Worm (Caenorhabditis elegans) whole organism, L4 larva: ENCODE data around the gene Y66C5A.2.
A peak's percentile ranks its signal among the peaks of the same experiment; 100 is the strongest.

Experiments
- F26F4.8 ChIP-seq: fragments of 200-800 bp; sonication (Bioruptor generic); conservative IDR thresholded peaks from 2 replicates; pipeline ENCODE4 v1.3.6; 2022; ENCODE audit warnings: missing genetic modification characterization, missing compliant biosample characterization
- F44E2.7 ChIP-seq: fragments of 200-800 bp; sonication (Bioruptor generic); IDR thresholded peaks from 2 replicates; pipeline ENCODE4 v2.1.2; 2022; ENCODE audit warnings: missing genetic modification characterization, missing compliant biosample characterization
- R02D3.7 ChIP-seq: fragments of 150-350 bp; sonication (generic microtip); optimal IDR thresholded peaks from 3 replicates; lab custom pipeline; 2014; ENCODE audit warnings: missing biosample characterization, missing genetic modification characterization
- T20F7.1 ChIP-seq: fragments of 200-800 bp; sonication (Bioruptor generic); optimal IDR thresholded peaks from 2 replicates; lab custom pipeline; 2018; ENCODE audit warnings: mild to moderate bottlenecking, missing genetic modification characterization, missing compliant biosample characterization
- Y105C5A.15 ChIP-seq: fragments of 200-800 bp; sonication (Bioruptor generic); IDR thresholded peaks from 2 replicates; pipeline ENCODE4 v1.3.6; 2022; ENCODE audit warnings: missing genetic modification characterization, missing compliant biosample characterization
- Y5F2A.4 ChIP-seq: fragments of 200-800 bp; sonication (Bioruptor generic); optimal IDR thresholded peaks from 2 replicates; lab custom pipeline; 2018; ENCODE audit warnings: mild to moderate bottlenecking, missing genetic modification characterization, missing compliant biosample characterization
- Y75B8A.6 ChIP-seq: fragments of 200-800 bp; sonication (Bioruptor generic); IDR thresholded peaks from 2 replicates; pipeline ENCODE4 v1.3.6; 2022; ENCODE audit warnings: missing genetic modification reagents, missing genetic modification characterization, missing compliant biosample characterization
- ZK337.2 ChIP-seq: fragments of 200-800 bp; sonication (Bioruptor generic); IDR thresholded peaks from 2 replicates; pipeline ENCODE4 v1.3.6; 2022; ENCODE audit warnings: missing genetic modification reagents, missing genetic modification characterization, missing compliant biosample characterization
- aha-1 ChIP-seq: fragments of 150-350 bp; peaks from one replicate; lab custom pipeline; 2014; ENCODE audit warnings: missing biosample characterization, missing genetic modification characterization
- ceh-20 ChIP-seq: fragments of 200-800 bp; sonication (Bioruptor generic); IDR thresholded peaks from 2 replicates; pipeline ENCODE4 v1.3.6; 2022; ENCODE audit warnings: missing genetic modification reagents, missing genetic modification characterization, missing compliant biosample characterization
- ceh-62 ChIP-seq: sonication (generic microtip); optimal IDR thresholded peaks from 2 replicates; lab custom pipeline; 2017; ENCODE audit warnings: missing biosample characterization, missing genetic modification characterization
- ces-1 ChIP-seq: fragments of 150-350 bp; sonication (generic microtip); optimal IDR thresholded peaks from 4 replicates; lab custom pipeline; 2014; ENCODE audit warnings: missing biosample characterization, missing genetic modification reagents, missing genetic modification characterization
- daf-8 ChIP-seq: fragments of 200-800 bp; sonication (Bioruptor generic); IDR thresholded peaks from 2 replicates; pipeline ENCODE4 v1.3.6; 2022; ENCODE audit warnings: missing genetic modification characterization, missing compliant biosample characterization
- dmd-6 ChIP-seq: fragments of 200-800 bp; sonication (Bioruptor generic); IDR thresholded peaks from 2 replicates; pipeline ENCODE4 v1.3.6; 2022; ENCODE audit warnings: missing genetic modification reagents, missing genetic modification characterization, missing compliant biosample characterization
- dmd-9 ChIP-seq: fragments of 200-800 bp; sonication (Bioruptor generic); IDR thresholded peaks from 2 replicates; pipeline ENCODE4 v1.3.6; 2022; ENCODE audit warnings: missing genetic modification reagents, missing genetic modification characterization, missing compliant biosample characterization
- dve-1 ChIP-seq: sonication (generic microtip); optimal IDR thresholded peaks from 2 replicates; lab custom pipeline; 2017; ENCODE audit warnings: antibody characterized with exemption, mild to moderate bottlenecking, missing genetic modification characterization, missing compliant biosample characterization; ENCODE audit not compliant: insufficient read depth
- egl-27 ChIP-seq: sonication (generic microtip); optimal IDR thresholded peaks from 3 replicates; lab custom pipeline; 2017; ENCODE audit warnings: missing biosample characterization, missing genetic modification reagents, missing genetic modification characterization
- egl-43 ChIP-seq: fragments of 200-800 bp; sonication (Bioruptor generic); IDR thresholded peaks from 2 replicates; pipeline ENCODE4 v1.3.6; 2022; ENCODE audit warnings: missing genetic modification reagents, missing genetic modification characterization, missing compliant biosample characterization
- fkh-10 ChIP-seq: fragments of 150-350 bp; optimal IDR thresholded peaks from 2 replicates; lab custom pipeline; 2014; ENCODE audit warnings: missing biosample characterization, missing genetic modification reagents, missing genetic modification characterization
- hlh-11 ChIP-seq: fragments of 200-800 bp; sonication (Bioruptor generic); optimal IDR thresholded peaks from 2 replicates; lab custom pipeline; 2018; ENCODE audit warnings: mild to moderate bottlenecking, missing genetic modification characterization, missing compliant biosample characterization
- hlh-30 ChIP-seq: sonication (generic microtip); optimal IDR thresholded peaks from 2 replicates; lab custom pipeline; 2017; ENCODE audit warnings: antibody characterized with exemption, mild to moderate bottlenecking, missing genetic modification characterization, missing compliant biosample characterization; ENCODE audit not compliant: insufficient read depth
- lim-7 ChIP-seq: fragments of 200-800 bp; sonication (Bioruptor generic); IDR thresholded peaks from 2 replicates; pipeline ENCODE4 v1.3.6; 2022; ENCODE audit warnings: missing genetic modification characterization, missing compliant biosample characterization
- lin-1 ChIP-seq: fragments of 200-800 bp; sonication (Bioruptor generic); IDR thresholded peaks from 2 replicates; pipeline ENCODE4 v1.3.6; 2022; ENCODE audit warnings: missing genetic modification reagents, missing genetic modification characterization, missing compliant biosample characterization
- lin-29 ChIP-seq: fragments of 200-800 bp; sonication (Bioruptor generic); IDR thresholded peaks from 2 replicates; pipeline ENCODE4 v1.3.6; 2022; ENCODE audit warnings: missing genetic modification reagents, missing genetic modification characterization, missing compliant biosample characterization
- lin-38 ChIP-seq: fragments of 200-800 bp; sonication (Bioruptor generic); IDR thresholded peaks from 2 replicates; pipeline ENCODE4 v1.3.6; 2022; ENCODE audit warnings: missing genetic modification reagents, missing genetic modification characterization, missing compliant biosample characterization
- lsy-2 ChIP-seq, 2 experiments: fragments of 150-350 bp in 1 of 2; sonication (generic microtip) in 1 of 2; optimal IDR thresholded peaks; 2 replicates each; lab custom pipeline; 2014 to 2017; ENCODE audit warnings: missing biosample characterization in 2 of 2, missing genetic modification characterization in 2 of 2
- mdl-1 ChIP-seq, 2 experiments: fragments of 150-350 bp in 1 of 2; sonication (generic microtip) in 1 of 2; optimal IDR thresholded peaks; 2 replicates each; lab custom pipeline; 2014 to 2017; ENCODE audit warnings: missing biosample characterization in 2 of 2, missing genetic modification characterization in 2 of 2
- mep-1 ChIP-seq: fragments of 150-350 bp; sonication (generic microtip); optimal IDR thresholded peaks from 3 replicates; lab custom pipeline; 2014; ENCODE audit warnings: missing biosample characterization, missing genetic modification characterization
- nhr-102 ChIP-seq: sonication (generic microtip); optimal IDR thresholded peaks from 2 replicates; lab custom pipeline; 2016; ENCODE audit warnings: mild to moderate bottlenecking, missing genetic modification characterization, moderate library complexity, missing compliant biosample characterization
- nhr-237 ChIP-seq: sonication (generic microtip); optimal IDR thresholded peaks from 2 replicates; lab custom pipeline; 2017; ENCODE audit warnings: missing biosample characterization, missing genetic modification characterization
- nhr-28 ChIP-seq: fragments of 150-350 bp; optimal IDR thresholded peaks from 2 replicates; lab custom pipeline; 2014; ENCODE audit warnings: missing biosample characterization, missing genetic modification characterization
- nhr-77 ChIP-seq: fragments of 150-350 bp; optimal IDR thresholded peaks from 2 replicates; lab custom pipeline; 2014; ENCODE audit warnings: missing biosample characterization, missing genetic modification characterization
- pha-4 ChIP-seq, 2 experiments: fragments of 150-350 bp in 1 of 2; fragments of 200-800 bp in 1 of 2; sonication (Bioruptor generic) in 1 of 2; IDR thresholded peaks in 1 of 2; optimal IDR thresholded peaks in 1 of 2; 2 replicates each; pipeline versions ENCODE4 v1.3.6 to Lab custom; 2014 to 2022; ENCODE audit warnings: missing genetic modification characterization in 2 of 2, missing genetic modification reagents in 2 of 2, missing biosample characterization in 1 of 2, missing compliant biosample characterization in 1 of 2
- php-3 ChIP-seq: fragments of 200-800 bp; sonication (Bioruptor generic); IDR thresholded peaks from 2 replicates; pipeline ENCODE4 v1.3.6; 2022; ENCODE audit warnings: missing genetic modification reagents, missing genetic modification characterization, missing compliant biosample characterization
- pqm-1 ChIP-seq: sonication (generic microtip); optimal IDR thresholded peaks from 2 replicates; lab custom pipeline; 2017; ENCODE audit warnings: missing biosample characterization, missing genetic modification characterization
- saeg-2 ChIP-seq: fragments of 200-800 bp; sonication (Bioruptor generic); IDR thresholded peaks from 2 replicates; pipeline ENCODE4 v1.3.6; 2022; ENCODE audit warnings: missing genetic modification reagents, missing genetic modification characterization, missing compliant biosample characterization
- snpc-1.2 ChIP-seq: fragments of 200-800 bp; sonication (Bioruptor generic); IDR thresholded peaks from 2 replicates; pipeline ENCODE4 v1.3.6; 2022; ENCODE audit warnings: missing genetic modification reagents, missing genetic modification characterization, missing compliant biosample characterization
- spr-1 ChIP-seq: sonication (generic microtip); optimal IDR thresholded peaks from 2 replicates; lab custom pipeline; 2016; ENCODE audit warnings: mild to moderate bottlenecking, missing genetic modification characterization, missing compliant biosample characterization
- tra-1 ChIP-seq: fragments of 200-800 bp; sonication (Bioruptor generic); IDR thresholded peaks from 2 replicates; pipeline ENCODE4 v1.3.6; 2022; ENCODE audit warnings: missing genetic modification reagents, missing genetic modification characterization, missing compliant biosample characterization
- unc-39 ChIP-seq: sonication (generic microtip); optimal IDR thresholded peaks from 2 replicates; lab custom pipeline; 2017; ENCODE audit warnings: missing biosample characterization, missing genetic modification characterization
- unc-62 ChIP-seq, 3 experiments: fragments of 150-350 bp in 1 of 3; sonication (generic microtip); optimal IDR thresholded peaks in 2 of 3; peaks in 1 of 3; 1 replicate in 1 of 3; 2 replicates in 2 of 3; lab custom pipeline; 2014 to 2017; ENCODE audit warnings: missing biosample characterization in 3 of 3, missing genetic modification characterization in 3 of 3, missing genetic modification reagents in 3 of 3, missing genotype in 1 of 3
- vab-7 ChIP-seq: fragments of 200-800 bp; sonication (Bioruptor generic); IDR thresholded peaks from 2 replicates; pipeline ENCODE4 v1.3.6; 2022; ENCODE audit warnings: missing genetic modification reagents, missing genetic modification characterization, missing compliant biosample characterization
- zfp-3 ChIP-seq: fragments of 200-800 bp; sonication (Bioruptor generic); conservative IDR thresholded peaks from 2 replicates; pipeline ENCODE4 v1.3.6; 2022; ENCODE audit warnings: missing genetic modification reagents, missing genetic modification characterization, missing compliant biosample characterization
- zip-2 ChIP-seq: fragments of 150-350 bp; optimal IDR thresholded peaks from 2 replicates; lab custom pipeline; 2014; ENCODE audit warnings: missing biosample characterization, missing genetic modification characterization
- ztf-7 ChIP-seq: fragments of 150-350 bp; optimal IDR thresholded peaks from 2 replicates; lab custom pipeline; 2014; ENCODE audit warnings: missing biosample characterization, missing genetic modification characterization

The Y66C5A.2 gene

DNA sequence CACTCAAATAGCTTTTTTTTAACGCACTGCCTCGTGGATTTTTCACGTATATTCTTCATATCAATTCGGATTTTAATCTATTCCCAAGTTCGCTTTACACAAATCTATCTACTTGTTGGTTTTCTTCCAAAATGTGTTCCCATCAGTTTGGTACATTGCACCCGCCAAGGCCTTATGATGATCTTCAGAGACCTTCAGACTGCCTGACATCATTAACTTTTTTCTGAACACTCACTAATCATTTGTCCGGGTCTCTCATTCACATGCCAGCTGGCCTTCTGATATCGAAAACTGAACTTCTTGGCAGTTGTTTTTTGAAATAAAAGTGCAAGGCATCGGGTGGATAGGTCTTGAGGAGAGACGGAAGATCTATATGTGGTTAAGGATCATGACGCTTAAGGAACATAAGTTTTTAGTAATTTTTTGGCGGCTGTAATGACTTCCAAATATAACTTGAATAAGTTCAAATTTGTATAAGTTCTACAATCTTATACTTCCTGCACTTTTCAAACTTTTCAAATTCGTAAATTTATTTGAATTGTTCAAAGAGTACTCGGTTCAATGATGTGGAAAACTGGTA, 39.4 kb downstream of the Y66C5A.2 start (continued):
- TF ChIP-seq dmd-6 (GFP tag; lab: Robert Waterston, UW) (peak; percentile 41), mep-1 (tag; lab: Kevin White, UChicago) (no peak), zfp-3 (GFP tag; lab: Robert Waterston, UW) (no peak), aha-1 (peak; percentile 90), hlh-11 (peak; percentile 11), unc-62 (GFP tag; optimal IDR thresholded peaks at IDR 0.05 in 1 of 2; lab: Kevin White, UChicago) (peak in 1 of 2 experiments; percentile 97), unc-62 (tag; optimal IDR thresholded peaks at IDR 0.05; lab: Kevin White, UChicago) (no peak)
- TF ChIP-seq, all 104 proteins: peak for 12

- TF ChIP-seq zip-2 (tag; lab: Kevin White, UChicago), result no peak
- TF ChIP-seq spr-1 (tag; lab: Kevin White, UChicago), result no peak
- peak; percentile 54 for TF ChIP-seq T20F7.1 (GFP tag; lab: Kevin White, UChicago)
- no peak for TF ChIP-seq zfp-3 (GFP tag; lab: Robert Waterston, UW)
- TF ChIP-seq fkh-10 (GFP tag; lab: Kevin White, UChicago), result no peak
- TF ChIP-seq aha-1, result peak; percentile 78
- peak; percentile 99 for TF ChIP-seq tra-1 (GFP tag; lab: Robert Waterston, UW)
- TF ChIP-seq unc-62 (GFP tag; optimal IDR thresholded peaks at IDR 0.05 in 1 of 2; lab: Kevin White, UChicago), result peak; percentile 38 to 47
- no peak for TF ChIP-seq unc-62 (tag; optimal IDR thresholded peaks at IDR 0.05; lab: Kevin White, UChicago)
- TF ChIP-seq ztf-7 (tag; lab: Kevin White, UChicago), result peak; percentile 2
- no peak for TF ChIP-seq ceh-62 (tag; lab: Kevin White, UChicago)
- peak; percentile 94 for TF ChIP-seq nhr-102 (tag; lab: Kevin White, UChicago)
- peak; percentile 65 for TF ChIP-seq nhr-28
- TF ChIP-seq php-3 (GFP tag; lab: Robert Waterston, UW), result peak; percentile 99
- TF ChIP-seq saeg-2 (GFP tag; lab: Robert Waterston, UW), result peak; percentile 88
- TF ChIP-seq Y5F2A.4 (GFP tag; lab: Kevin White, UChicago), result no peak
- TF ChIP-seq daf-8 (GFP tag; lab: Robert Waterston, UW), result no peak
- TF ChIP-seq lsy-2 (tag; optimal IDR thresholded peaks at IDR 0.05; lab: Kevin White, UChicago), result peak in 1 of 2 experiments; percentile 5
- peak in 1 of 2 experiments; percentile 62 for TF ChIP-seq mdl-1 (tag; optimal IDR thresholded peaks at IDR 0.05; lab: Kevin White, UChicago)
- no peak for TF ChIP-seq egl-43 (GFP tag; lab: Robert Waterston, UW)
- TF ChIP-seq dmd-9 (GFP tag; lab: Robert Waterston, UW), result no peak
- no peak for TF ChIP-seq F26F4.8 (GFP tag; lab: Robert Waterston, UW)
- peak; percentile 86 for TF ChIP-seq lin-1 (GFP tag; lab: Robert Waterston, UW)
- TF ChIP-seq lim-7 (GFP tag; lab: Robert Waterston, UW), result no peak
- no peak for TF ChIP-seq vab-7 (GFP tag; lab: Robert Waterston, UW)
- no peak for TF ChIP-seq unc-39 (tag; lab: Kevin White, UChicago)
- TF ChIP-seq Y75B8A.6, result peak; percentile 51; the same call in 1 of the 2 replicates
- peak; percentile 24 for TF ChIP-seq hlh-30 (tag; lab: Kevin White, UChicago)
- peak; percentile 69 for TF ChIP-seq pqm-1 (tag; lab: Kevin White, UChicago)
- TF ChIP-seq nhr-237 (tag; lab: Kevin White, UChicago), result no peak
- 0 out of 2 replicates have a peak, but pooled peaks have one; percentile 9 for TF ChIP-seq ceh-20 (GFP tag; lab: Robert Waterston, UW)
- TF ChIP-seq Y105C5A.15 (GFP tag; lab: Robert Waterston, UW), result no peak
- TF ChIP-seq R02D3.7 (tag; lab: Kevin White, UChicago), result no peak
- no peak for TF ChIP-seq egl-27 (tag; lab: Kevin White, UChicago)
- peak; percentile 95 for TF ChIP-seq dve-1 (tag; lab: Kevin White, UChicago)
- peak; percentile 99 for TF ChIP-seq dmd-6 (GFP tag; lab: Robert Waterston, UW)
- no peak for TF ChIP-seq ces-1 (GFP tag; lab: Kevin White, UChicago)
- TF ChIP-seq pha-4 (GFP tag; IDR thresholded peaks at IDR 0.05; lab: Robert Waterston, UW), result peak; percentile 72
- TF ChIP-seq pha-4 (tag; optimal IDR thresholded peaks at IDR 0.05; lab: Kevin White, UChicago), result no peak
- no peak for TF ChIP-seq mep-1 (tag; lab: Kevin White, UChicago)
- TF ChIP-seq ZK337.2 (GFP tag; lab: Robert Waterston, UW), result no peak
- no peak for TF ChIP-seq lin-29 (GFP tag; lab: Robert Waterston, UW)
- no peak for TF ChIP-seq snpc-1.2 (GFP tag; lab: Robert Waterston, UW)
- TF ChIP-seq hlh-11, result peak; percentile 94
- TF ChIP-seq lin-38 (GFP tag; lab: Robert Waterston, UW), result peak; percentile 34; the same call in 1 of the 2 replicates
- TF ChIP-seq F44E2.7, result no peak
- TF ChIP-seq nhr-77, result peak; percentile 79
Measured at ce11 chrX:14500422-14501058, 40.0 kb downstream of the Y66C5A.2 start.
